Fruit fly (Drosophila melanogaster) whole organism, adult: ENCODE measurements around the gene CG33767.

Experiments
- CG11617 ChIP-seq: fragments of 200-800 bp; sonication (Bioruptor generic); optimal IDR thresholded peaks from 2 replicates; lab custom pipeline; 2017; ENCODE audit warnings: mild to moderate bottlenecking, missing biosample characterization, missing genetic modification reagents, missing genetic modification characterization
- CG14711 ChIP-seq: fragments of 200-800 bp; sonication (Bioruptor generic); optimal IDR thresholded peaks from 2 replicates; lab custom pipeline; 2018; ENCODE audit warnings: missing biosample characterization, mild to moderate bottlenecking, missing genetic modification characterization, moderate library complexity
- Clk ChIP-seq: fragments of 200-800 bp; sonication (Bioruptor generic); optimal IDR thresholded peaks from 2 replicates; lab custom pipeline; 2017; ENCODE audit warnings: missing biosample characterization, missing genetic modification characterization
- Mnt ChIP-seq: fragments of 200-800 bp; sonication (Bioruptor generic); optimal IDR thresholded peaks from 2 replicates; lab custom pipeline; 2016; ENCODE audit warnings: missing biosample characterization, mild to moderate bottlenecking, missing genetic modification characterization
- cnc ChIP-seq, 2 experiments: fragments of >200 bp; optimal IDR thresholded peaks; 2 replicates each; lab custom pipeline; 2017
- pad ChIP-seq: fragments of 200-800 bp; sonication (Bioruptor generic); optimal IDR thresholded peaks from 3 replicates; lab custom pipeline; 2017; ENCODE audit warnings: missing biosample characterization, missing genetic modification characterization, mild to moderate bottlenecking, moderate library complexity, missing genetic modification reagents
- toe ChIP-seq: fragments of 200-800 bp; sonication (Bioruptor generic); optimal IDR thresholded peaks from 2 replicates; lab custom pipeline; 2016; ENCODE audit warnings: missing biosample characterization, missing genetic modification characterization

dm6 chr3L:22686987-22687386 is 40.9 kb downstream of the CG33767 start, which contains the start of the genes CG14455 and CG14456:
- TF ChIP-seq Clk (GFP tag; lab: Kevin White, UChicago), result no peak
- TF ChIP-seq CG11617, result no peak
- TF ChIP-seq cnc (optimal IDR thresholded peaks at IDR 0.05; lab: Kevin White, UChicago), result no peak
- TF ChIP-seq Mnt (GFP tag; lab: Kevin White, UChicago), result no peak
- no peak for TF ChIP-seq CG14711 (tag; lab: Kevin White, UChicago)
- TF ChIP-seq pad (GFP tag; lab: Kevin White, UChicago), result no peak
- no peak for TF ChIP-seq toe (GFP tag; lab: Kevin White, UChicago)
